Worm (Caenorhabditis elegans): ENCODE data around the gene try-8.
"Not testable (repeated sequence)": the region's sequence is repeated elsewhere in the genome, so short reads cannot be mapped to it uniquely, and the experiment has no call there.

DNA sequence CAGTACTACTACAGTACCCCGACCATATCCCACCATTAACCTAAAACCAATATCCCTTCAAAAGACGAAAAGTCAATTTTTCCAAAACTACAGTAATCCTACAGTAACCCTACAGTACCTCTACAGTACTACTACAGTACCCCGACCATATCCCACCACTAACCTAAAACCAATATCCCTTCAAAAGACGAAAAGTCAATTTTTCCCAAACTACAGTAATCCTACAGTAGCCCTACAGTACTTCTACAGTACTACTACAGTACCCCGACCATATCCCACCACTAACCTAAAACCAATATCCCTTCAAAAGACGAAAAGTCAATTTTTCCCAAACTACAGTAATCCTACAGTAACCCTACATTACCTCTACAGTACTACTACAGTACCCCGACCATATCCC is 10.7 kb downstream of the try-8 start:
- not testable (repeated sequence) for TF ChIP-seq zip-4 (GFP tag; optimal IDR thresholded peaks at IDR 0.05); unc-130 (tag; optimal IDR thresholded peaks at IDR 0.05); egl-27 (tag; optimal IDR thresholded peaks at IDR 0.05); alr-1 (tag; optimal IDR thresholded peaks at IDR 0.05; ENCODE audit: borderline replicate concordance); pqm-1 (tag; optimal IDR thresholded peaks at IDR 0.05); aly-2 (tag; optimal IDR thresholded peaks at IDR 0.05); unc-62 (GFP tag; optimal IDR thresholded peaks at IDR 0.05)
